Worm (Caenorhabditis elegans): ENCODE results near the gene arrd-1.

DNA sequence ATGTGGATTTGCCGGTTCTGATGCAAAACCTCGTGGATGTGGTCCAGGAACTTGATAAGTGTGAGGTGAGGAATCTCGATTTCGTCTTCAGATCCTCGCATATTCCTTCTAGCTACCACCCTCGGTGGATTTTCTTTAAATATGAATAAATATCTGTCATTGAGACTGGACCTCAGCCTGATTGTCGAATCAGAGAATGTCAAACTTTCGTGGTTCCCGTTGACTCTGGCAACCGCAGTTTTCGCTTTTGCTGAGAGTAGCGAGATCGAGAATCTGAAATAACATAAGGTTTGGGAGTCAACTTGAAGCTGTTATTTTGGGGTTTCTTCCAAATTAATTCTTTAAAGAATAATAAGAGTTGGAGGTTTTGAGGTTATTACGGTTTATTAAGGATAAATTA, 44.7 kb upstream of the arrd-1 start, which contains the start of gene fbxb-14:
- TF ChIP-seq ceh-43 (GFP tag; optimal IDR thresholded peaks at IDR 0.05) (no peak), unc-39 (tag; optimal IDR thresholded peaks at IDR 0.05) (no peak), nhr-76 (tag; optimal IDR thresholded peaks at IDR 0.05) (no peak), elt-3 (tag; optimal IDR thresholded peaks at IDR 0.05) (no peak), nhr-12 (tag; optimal IDR thresholded peaks at IDR 0.05) (no peak), lsy-2 (tag; optimal IDR thresholded peaks at IDR 0.05) (no peak)
